Worm (Caenorhabditis elegans) whole organism, L3 larva: ENCODE data around the gene zipt-7.2.

Experiments
- R02D3.7 ChIP-seq: fragments of 150-350 bp; optimal IDR thresholded peaks from 2 replicates; lab custom pipeline; 2014; ENCODE audit warnings: missing biosample characterization, missing genetic modification characterization
- ZK546.5 ChIP-seq: sonication (generic microtip); optimal IDR thresholded peaks from 2 replicates; lab custom pipeline; 2017; ENCODE audit warnings: missing biosample characterization, missing genetic modification characterization
- aly-2 ChIP-seq: fragments of 150-350 bp; optimal IDR thresholded peaks from 2 replicates; lab custom pipeline; 2014; ENCODE audit warnings: missing biosample characterization, missing genetic modification characterization
- ama-1 ChIP-seq: fragments of 150-350 bp; optimal IDR thresholded peaks from 2 replicates; lab custom pipeline; 2018
- ceh-16 ChIP-seq: sonication (generic microtip); optimal IDR thresholded peaks from 2 replicates; lab custom pipeline; 2017; ENCODE audit warnings: missing biosample characterization, missing genetic modification characterization
- ceh-28 ChIP-seq: fragments of 150-350 bp; optimal IDR thresholded peaks from 2 replicates; lab custom pipeline; 2014; ENCODE audit warnings: missing biosample characterization, missing genetic modification reagents, missing genetic modification characterization
- ceh-82 ChIP-seq: fragments of 150-350 bp; optimal IDR thresholded peaks from 2 replicates; lab custom pipeline; 2014; ENCODE audit warnings: missing biosample characterization, missing genetic modification characterization
- daf-12 ChIP-seq: fragments of 150-350 bp; optimal IDR thresholded peaks from 2 replicates; lab custom pipeline; 2014; ENCODE audit warnings: missing biosample characterization, missing genetic modification reagents, missing genetic modification characterization
- egl-27 ChIP-seq: sonication (generic microtip); optimal IDR thresholded peaks from 4 replicates; lab custom pipeline; 2017; ENCODE audit warnings: missing biosample characterization, missing genetic modification reagents, missing genetic modification characterization
- elt-1 ChIP-seq: fragments of 150-350 bp; optimal IDR thresholded peaks from 2 replicates; lab custom pipeline; 2014; ENCODE audit warnings: missing biosample characterization, missing genetic modification characterization
- elt-2 ChIP-seq: sonication (generic microtip); optimal IDR thresholded peaks from 2 replicates; lab custom pipeline; 2016; ENCODE audit warnings: missing genetic modification reagents, mild to moderate bottlenecking, missing genetic modification characterization, missing compliant biosample characterization
- elt-3 ChIP-seq, 3 experiments: fragments of 150-350 bp in 1 of 3; sonication (generic microtip) in 2 of 3; optimal IDR thresholded peaks; 2 replicates in 2 of 3; 4 replicates in 1 of 3; lab custom pipeline; 2014 to 2017; ENCODE audit warnings: missing biosample characterization in 3 of 3, missing genetic modification characterization in 3 of 3
- eor-1 ChIP-seq, 2 experiments: fragments of 150-350 bp; optimal IDR thresholded peaks; 2 replicates each; lab custom pipeline; 2014 to 2018; ENCODE audit warnings: missing biosample characterization in 2 of 2, missing genetic modification characterization in 2 of 2
- fkh-10 ChIP-seq: sonication (generic microtip); optimal IDR thresholded peaks from 2 replicates; lab custom pipeline; 2017; ENCODE audit warnings: missing biosample characterization, missing genetic modification reagents, missing genetic modification characterization
- fos-1 ChIP-seq: fragments of 150-350 bp; optimal IDR thresholded peaks from 2 replicates; lab custom pipeline; 2014; ENCODE audit warnings: missing biosample characterization, missing genetic modification characterization
- hmg-11 ChIP-seq: sonication (generic microtip); optimal IDR thresholded peaks from 2 replicates; lab custom pipeline; 2016; ENCODE audit warnings: missing genetic modification characterization, missing compliant biosample characterization
- jun-1 ChIP-seq: fragments of 150-350 bp; optimal IDR thresholded peaks from 2 replicates; lab custom pipeline; 2014; ENCODE audit warnings: missing biosample characterization, missing genetic modification reagents, missing genetic modification characterization
- lin-15B ChIP-seq: fragments of 150-350 bp; optimal IDR thresholded peaks from 2 replicates; lab custom pipeline; 2014; ENCODE audit warnings: missing biosample characterization, missing genetic modification characterization
- lin-39 ChIP-seq: fragments of 150-350 bp; optimal IDR thresholded peaks from 2 replicates; lab custom pipeline; 2018; ENCODE audit warnings: missing biosample characterization, missing genetic modification reagents, missing genetic modification characterization
- lsy-12 ChIP-seq: sonication (generic microtip); optimal IDR thresholded peaks from 2 replicates; lab custom pipeline; 2016; ENCODE audit warnings: mild to moderate bottlenecking, missing genetic modification characterization, missing compliant biosample characterization
- mdl-1 ChIP-seq: fragments of 150-350 bp; optimal IDR thresholded peaks from 2 replicates; lab custom pipeline; 2014; ENCODE audit warnings: missing biosample characterization, missing genetic modification characterization
- mml-1 ChIP-seq: fragments of 150-350 bp; sonication (generic microtip); optimal IDR thresholded peaks from 3 replicates; lab custom pipeline; 2014; ENCODE audit warnings: missing biosample characterization, missing genetic modification characterization
- nfya-1 ChIP-seq: sonication (generic microtip); optimal IDR thresholded peaks from 2 replicates; lab custom pipeline; 2017; ENCODE audit warnings: missing genetic modification characterization, mild to moderate bottlenecking, missing compliant biosample characterization, antibody characterized with exemption, moderate library complexity; ENCODE audit not compliant: insufficient read depth
- nhr-11 ChIP-seq: fragments of 150-350 bp; optimal IDR thresholded peaks from 2 replicates; lab custom pipeline; 2014; ENCODE audit warnings: missing biosample characterization, missing genetic modification characterization
- nhr-237 ChIP-seq: fragments of 150-350 bp; optimal IDR thresholded peaks from 2 replicates; lab custom pipeline; 2014; ENCODE audit warnings: missing biosample characterization, missing genetic modification characterization
- nhr-25 ChIP-seq: sonication (generic microtip); optimal IDR thresholded peaks from 2 replicates; lab custom pipeline; 2017; ENCODE audit warnings: missing biosample characterization, missing genetic modification characterization
- nhr-43 ChIP-seq: sonication (generic microtip); optimal IDR thresholded peaks from 2 replicates; lab custom pipeline; 2016; ENCODE audit warnings: mild to moderate bottlenecking, missing genetic modification characterization, missing compliant biosample characterization; ENCODE audit not compliant: poor library complexity, severe bottlenecking
- nhr-67 ChIP-seq: fragments of 150-350 bp; optimal IDR thresholded peaks from 2 replicates; lab custom pipeline; 2014; ENCODE audit warnings: missing biosample characterization, missing genetic modification characterization
- nhr-76 ChIP-seq: fragments of 150-350 bp; sonication (generic microtip); optimal IDR thresholded peaks from 5 replicates; lab custom pipeline; 2014; ENCODE audit warnings: missing biosample characterization, missing genetic modification characterization
- nhr-77 ChIP-seq: fragments of 150-350 bp; optimal IDR thresholded peaks from 2 replicates; lab custom pipeline; 2014; ENCODE audit warnings: missing biosample characterization, missing genetic modification characterization
- pqm-1 ChIP-seq: fragments of 150-350 bp; optimal IDR thresholded peaks from 2 replicates; lab custom pipeline; 2017; ENCODE audit warnings: missing biosample characterization, missing genetic modification characterization, inconsistent platforms
- sea-2 ChIP-seq: fragments of 150-350 bp; sonication (generic microtip); optimal IDR thresholded peaks from 4 replicates; lab custom pipeline; 2014; ENCODE audit warnings: missing biosample characterization, missing genetic modification reagents, missing genetic modification characterization
- skn-1 ChIP-seq: fragments of 150-350 bp; optimal IDR thresholded peaks from 2 replicates; lab custom pipeline; 2014; ENCODE audit warnings: missing biosample characterization, missing genetic modification characterization
- unc-62 ChIP-seq: fragments of 150-350 bp; sonication (generic microtip); optimal IDR thresholded peaks from 4 replicates; lab custom pipeline; 2014; ENCODE audit warnings: missing biosample characterization, missing genetic modification reagents, missing genetic modification characterization
- zag-1 ChIP-seq: fragments of 150-350 bp; optimal IDR thresholded peaks from 2 replicates; lab custom pipeline; 2014; ENCODE audit warnings: missing biosample characterization, missing genetic modification characterization

zipt-7.2 gene

DNA sequence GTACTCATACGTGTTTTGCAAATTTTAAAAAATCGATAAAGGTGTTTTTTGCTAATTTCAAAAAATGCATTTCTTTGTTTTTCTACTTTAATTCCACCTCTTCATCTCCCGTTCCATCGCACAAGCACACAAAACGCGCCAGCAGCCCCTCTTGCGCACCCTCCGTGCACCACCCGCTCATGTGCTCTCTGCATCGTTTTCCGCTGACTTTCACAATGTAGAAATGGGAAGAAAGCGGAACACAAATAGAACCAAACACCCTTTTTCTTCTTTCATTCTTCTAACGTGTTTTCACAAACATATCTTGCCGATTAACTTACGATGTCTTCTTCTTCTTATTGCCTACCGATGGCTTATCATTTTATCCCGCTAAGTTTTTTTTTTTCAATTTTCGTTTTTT is 14.9 kb downstream of the zipt-7.2 start (continued):
- peak; percentile 83 for TF ChIP-seq lin-39 (tag; lab: Kevin White, UChicago)
- no peak for TF ChIP-seq nhr-67 (tag; lab: Kevin White, UChicago)
- TF ChIP-seq pqm-1 (tag; lab: Kevin White, UChicago), result peak; percentile 43
- TF ChIP-seq lsy-12, result no peak
- peak; percentile 52 for TF ChIP-seq skn-1 (tag; lab: Kevin White, UChicago)
- peak; percentile 18 for TF ChIP-seq R02D3.7
- TF ChIP-seq nhr-76 (tag; lab: Kevin White, UChicago), result no peak
- no peak for TF ChIP-seq sea-2
- peak; percentile 66 for TF ChIP-seq elt-2 (tag; lab: Kevin White, UChicago)
- TF ChIP-seq ZK546.5, result no peak
- peak; percentile 85 for TF ChIP-seq hmg-11 (tag; lab: Kevin White, UChicago)
- TF ChIP-seq, all 47 proteins: peak for 22

DNA sequence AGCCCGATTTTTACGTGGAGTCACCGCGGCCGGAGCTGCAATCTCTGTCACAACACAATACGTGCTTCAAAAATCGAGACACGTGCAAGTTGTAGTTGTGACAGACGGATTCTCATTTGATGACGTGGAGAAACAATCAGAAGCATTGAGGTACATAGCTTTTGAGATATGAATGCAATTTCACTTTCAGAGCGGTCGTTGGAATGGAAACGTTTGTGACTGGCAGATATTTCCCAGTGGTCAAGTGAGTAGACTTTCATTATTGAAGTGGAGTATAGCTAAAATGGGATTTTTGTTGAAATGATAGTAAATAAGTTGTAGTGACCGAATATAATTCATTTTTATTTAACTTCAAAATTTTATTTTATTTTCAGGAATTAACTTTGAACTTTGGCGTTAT is 16.6 kb downstream of the zipt-7.2 start:
- TF ChIP-seq nhr-67 (tag; lab: Kevin White, UChicago) (no peak), elt-2 (tag; lab: Kevin White, UChicago) (no peak), nfya-1 (tag; lab: Kevin White, UChicago) (no peak), nhr-11 (tag; lab: Kevin White, UChicago) (no peak), lin-15B (tag; lab: Kevin White, UChicago) (no peak), ceh-82 (tag; lab: Kevin White, UChicago) (no peak), jun-1 (no peak), mdl-1 (tag; lab: Kevin White, UChicago) (no peak), eor-1 (tag; optimal IDR thresholded peaks at IDR 0.05; lab: Kevin White, UChicago) (no peak), nhr-43 (tag; lab: Kevin White, UChicago) (no peak), unc-62 (no peak), fos-1 (tag; lab: Kevin White, UChicago) (no peak), sea-2 (no peak), mml-1 (tag; lab: Kevin White, UChicago) (no peak), ama-1 (lab: Kevin White, UChicago) (no peak), nhr-237 (tag; lab: Kevin White, UChicago) (no peak)

DNA sequence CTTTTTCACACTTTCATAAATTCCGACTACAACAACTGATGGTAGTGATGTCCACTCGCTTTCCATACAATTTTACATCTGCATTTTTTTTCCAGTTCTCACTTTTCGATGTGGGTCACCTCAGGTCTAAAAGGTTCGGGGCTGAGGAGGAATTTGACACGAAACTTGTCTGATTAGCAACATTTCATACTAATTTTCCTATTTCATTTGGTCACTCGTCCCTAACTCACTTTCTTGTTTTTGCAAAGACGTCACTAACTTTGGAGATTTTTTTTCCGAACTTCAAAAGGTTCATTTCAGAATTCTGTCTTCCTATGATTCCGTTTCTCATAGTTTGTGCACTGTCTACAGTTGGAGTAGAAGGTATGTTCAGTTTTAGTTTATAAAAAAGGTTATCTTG is 19.9 kb downstream of the zipt-7.2 start, which contains the start of gene H13N06.2:
Gene H13N06.2, plus strand, starts transcription at position 301 of the 400 bp plus-strand sequence.
- TF ChIP-seq daf-12 (tag; lab: Kevin White, UChicago) (no peak), sea-2 (no peak), zag-1 (tag; lab: Kevin White, UChicago) (no peak), lin-15B (tag; lab: Kevin White, UChicago) (no peak), fkh-10 (no peak)

DNA sequence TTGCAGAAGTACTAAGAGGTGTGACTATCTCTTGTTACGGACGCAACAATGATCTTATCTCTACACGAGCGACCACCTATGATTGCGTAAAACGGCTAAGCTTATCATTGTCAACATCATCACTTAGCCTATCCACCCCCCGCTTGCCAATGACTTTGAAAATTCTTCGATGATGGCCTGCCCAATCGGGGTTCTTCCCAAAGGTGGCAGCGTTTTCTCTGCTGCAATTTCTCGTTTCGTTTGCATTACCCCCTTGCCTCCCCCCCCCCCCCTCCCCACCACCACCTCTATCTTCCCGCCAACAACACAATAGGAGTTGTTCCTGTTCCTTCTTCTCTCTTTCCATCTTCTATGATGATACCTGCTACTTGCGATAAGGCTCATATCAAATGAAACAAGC is 20.5 kb downstream of the zipt-7.2 start:
- TF ChIP-seq mml-1 (tag; lab: Kevin White, UChicago), result no peak
- no peak for TF ChIP-seq aly-2
- peak in 1 of 3 experiments; percentile 49 for TF ChIP-seq elt-3 (tag; optimal IDR thresholded peaks at IDR 0.05; lab: Kevin White, UChicago)
- no peak for TF ChIP-seq ceh-28
- peak; percentile 14 for TF ChIP-seq elt-1

DNA sequence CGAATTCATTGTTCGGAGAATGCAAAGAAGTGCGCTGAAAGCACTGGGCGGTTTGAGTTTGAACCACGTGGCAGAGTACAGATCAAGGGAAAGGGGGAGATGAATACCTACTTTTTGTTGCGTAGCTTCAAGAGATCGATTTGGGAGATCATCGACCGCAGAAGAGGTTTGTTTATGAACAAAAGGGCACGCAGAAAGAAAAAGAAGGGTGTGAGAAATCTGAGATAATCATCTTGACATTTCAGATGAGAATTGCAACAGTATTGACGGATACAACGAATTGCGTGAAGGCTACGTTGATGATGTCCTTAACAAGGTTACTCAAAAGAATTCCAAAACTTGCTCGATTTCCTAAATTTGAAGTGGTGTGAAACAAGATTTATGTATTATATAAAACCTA is 22.4 kb downstream of the zipt-7.2 start:
- TF ChIP-seq nhr-67 (tag; lab: Kevin White, UChicago), result no peak
- TF ChIP-seq sea-2, result no peak
- no peak for TF ChIP-seq fkh-10
- no peak for TF ChIP-seq egl-27
- no peak for TF ChIP-seq nhr-77 (tag; lab: Kevin White, UChicago)
- TF ChIP-seq aly-2, result no peak
- peak; percentile 58 for TF ChIP-seq nhr-25 (tag; lab: Kevin White, UChicago)
- no peak for TF ChIP-seq ama-1 (lab: Kevin White, UChicago)
- no peak for TF ChIP-seq ceh-16 (tag; lab: Kevin White, UChicago)
- TF ChIP-seq mml-1 (tag; lab: Kevin White, UChicago), result no peak
- TF ChIP-seq nhr-11 (tag; lab: Kevin White, UChicago), result no peak
- no peak for TF ChIP-seq mdl-1 (tag; lab: Kevin White, UChicago)
- no peak for TF ChIP-seq nhr-43 (tag; lab: Kevin White, UChicago)
- peak; percentile 67 for TF ChIP-seq elt-1
- TF ChIP-seq ceh-28, result no peak
